Worm (Caenorhabditis elegans): Measurements from ENCODE around the gene srd-46.

ce11 chrX:12317560-12317959 is 14.3 kb upstream of the srd-46 start:
- TF ChIP-seq him-1 (tag; optimal IDR thresholded peaks at IDR 0.05) (no peak), W03F9.2 (tag; optimal IDR thresholded peaks at IDR 0.05) (no peak)

Measured in whole organism, L4/young adult.